Fruit fly (Drosophila melanogaster) S2 (cell line): Measurements from ENCODE around the gene NHP2.

Experiments
- CG8478 ChIP-seq: fragments of >200 bp; optimal IDR thresholded peaks from 2 replicates; lab custom pipeline; 2018
- CTCF ChIP-seq, 2 experiments: fragments of >200 bp; optimal IDR thresholded peaks; 2 replicates each; lab custom pipeline; 2018

- TF ChIP-seq CTCF (optimal IDR thresholded peaks at IDR 0.05; lab: Kevin White, UChicago): no peak
- TF ChIP-seq CG8478: no peak
These were observed 42.7 kb downstream of the NHP2 start for dm6 chr3L:14759097-14759795.
